Fruit fly (Drosophila melanogaster) whole organism: Measurements from ENCODE around the gene CG7215.

Source experiments
- CG8478 ChIP-seq: fragments of >200 bp; optimal IDR thresholded peaks from 2 replicates; lab custom pipeline; 2018; ENCODE audit warnings: inconsistent platforms
- Dll ChIP-seq: fragments of >200 bp; optimal IDR thresholded peaks from 2 replicates; lab custom pipeline; 2017
- EcR ChIP-seq, 2 experiments: fragments of >200 bp; optimal IDR thresholded peaks; 2 replicates each; lab custom pipeline; 2017; ENCODE audit warnings: missing biosample characterization in 2 of 2, missing genetic modification characterization in 2 of 2, missing genetic modification reagents in 2 of 2
- pan ChIP-seq: fragments of >200 bp; optimal IDR thresholded peaks from 2 replicates; lab custom pipeline; 2017

DNA sequence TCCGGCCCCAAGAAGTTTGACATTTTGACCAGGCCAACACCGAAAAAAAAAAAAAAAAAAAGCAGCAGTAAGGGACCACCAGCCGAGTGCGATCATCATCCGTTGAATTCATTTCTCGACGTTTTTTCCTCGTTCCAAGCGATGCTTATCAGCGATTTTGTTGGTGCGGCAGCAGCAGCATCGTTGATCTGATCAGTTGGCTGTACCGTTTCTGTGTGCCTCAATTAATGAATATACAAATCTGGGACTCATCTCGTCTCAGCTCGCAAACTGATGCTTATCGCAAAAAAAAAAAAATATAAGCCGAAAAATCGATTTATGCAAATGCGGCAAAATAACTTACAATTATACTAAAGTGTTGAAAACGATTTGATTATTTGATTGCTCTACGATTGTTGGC, 22.2 kb downstream of the CG7215 start:
- TF ChIP-seq CG8478 (no peak), pan (lab: Kevin White, UChicago) (no peak), EcR (GFP tag; optimal IDR thresholded peaks at IDR 0.05; lab: Kevin White, UChicago) (no peak), Dll (no peak)
